Worm (Caenorhabditis elegans) whole organism, late embryonic: ENCODE data around the gene sas-7.

Experiments used
- ama-1 ChIP-seq: fragments of 150-350 bp; optimal IDR thresholded peaks from 2 replicates; lab custom pipeline; 2014
- ceh-22 ChIP-seq: sonication (generic microtip); optimal IDR thresholded peaks from 2 replicates; lab custom pipeline; 2017; ENCODE audit warnings: missing biosample characterization, missing genetic modification characterization
- fax-1 ChIP-seq: sonication (generic microtip); optimal IDR thresholded peaks from 2 replicates; lab custom pipeline; 2016; ENCODE audit warnings: missing genotype, missing genetic modification characterization, missing compliant biosample characterization
- odd-2 ChIP-seq: sonication (generic microtip); optimal IDR thresholded peaks from 2 replicates; lab custom pipeline; 2017; ENCODE audit warnings: antibody characterized with exemption, mild to moderate bottlenecking, missing genetic modification characterization, missing compliant biosample characterization
- pqm-1 ChIP-seq: sonication (generic microtip); optimal IDR thresholded peaks from 2 replicates; lab custom pipeline; 2016; ENCODE audit warnings: missing genetic modification characterization, missing compliant biosample characterization
- tbx-2 ChIP-seq: sonication (generic microtip); optimal IDR thresholded peaks from 2 replicates; lab custom pipeline; 2016; ENCODE audit warnings: missing genetic modification characterization, missing compliant biosample characterization
- ttx-3 ChIP-seq: sonication (generic microtip); optimal IDR thresholded peaks from 2 replicates; lab custom pipeline; 2016; ENCODE audit warnings: missing genetic modification reagents, missing genetic modification characterization, missing compliant biosample characterization
- zip-5 ChIP-seq: sonication (generic microtip); optimal IDR thresholded peaks from 2 replicates; lab custom pipeline; 2016; ENCODE audit warnings: missing genetic modification characterization, missing compliant biosample characterization
- ztf-16 ChIP-seq: sonication (generic microtip); optimal IDR thresholded peaks from 2 replicates; lab custom pipeline; 2017; ENCODE audit warnings: missing genetic modification characterization, missing compliant biosample characterization

ce11 chrIII:10320788-10321187 lies at the start of gene sas-7:
- no peak for TF ChIP-seq fax-1
- TF ChIP-seq ttx-3 (tag; lab: Kevin White, UChicago) = no peak
- TF ChIP-seq pqm-1 (tag; lab: Kevin White, UChicago) = no peak
- TF ChIP-seq tbx-2 (tag; lab: Kevin White, UChicago) = no peak
- TF ChIP-seq zip-5 (tag; lab: Kevin White, UChicago) = no peak
- no peak for TF ChIP-seq ceh-22 (tag; lab: Kevin White, UChicago)
- TF ChIP-seq ztf-16 (tag; lab: Kevin White, UChicago) = no peak
- no peak for TF ChIP-seq odd-2
- TF ChIP-seq ama-1 (lab: Kevin White, UChicago) = no peak
